Worm (Caenorhabditis elegans): ENCODE results near the gene sptl-1.

ce11 chrII:18787-19186 lies 32.7 kb upstream of the sptl-1 start:
- TF ChIP-seq pqm-1 (tag; optimal IDR thresholded peaks at IDR 0.05) (no peak), lir-3 (tag; optimal IDR thresholded peaks at IDR 0.05) (no peak), fos-1 (tag; optimal IDR thresholded peaks at IDR 0.05) (no peak), lin-15B (tag; optimal IDR thresholded peaks at IDR 0.05) (no peak), zag-1 (tag; optimal IDR thresholded peaks at IDR 0.05) (no peak), nhr-11 (tag; optimal IDR thresholded peaks at IDR 0.05) (peak; percentile 69), F44E2.7 (GFP tag; IDR thresholded peaks at IDR 0.05) (no peak)

Data from whole organism, L4 larva.